Worm (Caenorhabditis elegans): ENCODE data around the gene Y39E4B.10.

- TF ChIP-seq hlh-30 (tag; optimal IDR thresholded peaks at IDR 0.05; ENCODE audit: insufficient read depth) = no peak
- TF ChIP-seq nhr-6 (tag; optimal IDR thresholded peaks at IDR 0.05) = no peak
- TF ChIP-seq daf-12 (tag; optimal IDR thresholded peaks at IDR 0.05) = no peak
- no peak for TF ChIP-seq snpc-4 (tag; optimal IDR thresholded peaks at IDR 0.05)
- TF ChIP-seq pqm-1 (tag; optimal IDR thresholded peaks at IDR 0.05) = no peak
- no peak for TF ChIP-seq nhr-11 (tag; optimal IDR thresholded peaks at IDR 0.05)
- no peak for TF ChIP-seq ceh-82 (tag; optimal IDR thresholded peaks at IDR 0.05)
- no peak for TF ChIP-seq F44E2.7 (GFP tag; IDR thresholded peaks at IDR 0.05)
- TF ChIP-seq Y105C5A.15 (GFP tag; IDR thresholded peaks at IDR 0.05) = no peak
- no peak for TF ChIP-seq lin-15B (tag; optimal IDR thresholded peaks at IDR 0.05)
- no peak for TF ChIP-seq zfp-3 (GFP tag; conservative IDR thresholded peaks at IDR 0.05)
- TF ChIP-seq ztf-11 (tag; optimal IDR thresholded peaks at IDR 0.05) = no peak
- TF ChIP-seq fos-1 (tag; optimal IDR thresholded peaks at IDR 0.05) = no peak
Measured at ce11 chrIII:13153517-13153916, 859 bp upstream of the Y39E4B.10 start, which contains the start of gene abce-1.
